Worm (Caenorhabditis elegans): ENCODE data around the gene ipla-5.
"Not testable (repeated sequence)": the region's sequence is repeated elsewhere in the genome, so short reads cannot be mapped to it uniquely, and the experiment has no call there.

The ipla-5 gene

ce11 chrIV:8715032-8715431 is at the start of gene ipla-5, which contains the start of gene parg-2:
ipla-5 (plus strand) TSS chrIV:8715247.
parg-2 (minus strand) TSS chrIV:8715132.
- TF ChIP-seq rpc-1 (optimal IDR thresholded peaks at IDR 0.05); rpc-1 (tag; optimal IDR thresholded peaks at IDR 0.05); B0019.2 (GFP tag; conservative IDR thresholded peaks at IDR 0.05); hlh-26 (GFP tag; conservative IDR thresholded peaks at IDR 0.05): not testable (repeated sequence)

- peak; percentile 94 for TF ChIP-seq attf-3 (GFP tag; conservative IDR thresholded peaks at IDR 0.05)
- no peak for TF ChIP-seq nhr-27 (tag; optimal IDR thresholded peaks at IDR 0.05)
Measured at ce11 chrIV:8665778-8666177, 49.3 kb upstream of the ipla-5 start.

DNA sequence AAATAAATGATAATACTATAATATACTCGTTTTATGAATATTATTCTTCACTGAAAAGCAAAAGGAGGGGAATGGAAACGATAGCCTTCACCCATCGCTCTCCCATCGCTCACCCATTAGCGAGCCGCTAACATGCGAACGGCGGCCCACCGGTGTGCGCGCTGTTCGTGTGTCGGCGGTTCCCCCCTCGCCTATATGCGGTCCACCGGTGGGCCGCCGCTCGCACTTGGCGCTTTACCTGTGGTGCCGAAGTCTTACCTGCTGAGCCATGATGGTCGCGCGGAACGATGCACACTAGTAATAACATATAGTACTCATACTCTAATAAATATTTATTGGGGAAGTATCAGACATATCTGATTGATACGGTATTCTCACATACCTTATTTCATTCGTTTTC is 47.9 kb upstream of the ipla-5 start:
- peak; percentile 63; the same call in 1 of the 2 replicates for TF ChIP-seq egrh-3 (GFP tag; IDR thresholded peaks at IDR 0.05)

DNA sequence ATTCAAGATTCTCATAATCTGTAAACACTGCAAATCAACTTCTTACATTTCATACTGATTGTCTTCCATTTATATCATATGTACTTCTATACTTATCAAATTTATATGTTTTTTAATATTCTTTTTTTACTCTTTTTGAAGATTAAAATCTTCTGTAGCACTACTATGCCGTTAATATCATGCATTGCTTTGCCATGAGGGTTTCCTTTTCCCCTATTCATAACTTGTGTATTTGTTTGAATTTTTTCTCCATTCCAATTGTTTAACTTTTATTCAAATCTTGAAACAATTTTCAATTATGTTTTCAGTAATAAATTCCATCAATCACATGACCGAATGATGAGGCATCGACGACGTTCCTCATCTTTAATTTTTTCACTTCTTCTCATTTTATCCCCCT is 46.4 kb upstream of the ipla-5 start, which contains the start of gene cdh-5:
cdh-5 (plus strand) TSS at position 301 of the 400 bp plus-strand sequence.
- no peak for TF ChIP-seq ceh-91 (GFP tag; IDR thresholded peaks at IDR 0.05)
- no peak for TF ChIP-seq snpc-4 (GFP tag; optimal IDR thresholded peaks at IDR 0.05)
- TF ChIP-seq snpc-4 (tag; optimal IDR thresholded peaks at IDR 0.05), result no peak
- TF ChIP-seq attf-3 (GFP tag; conservative IDR thresholded peaks at IDR 0.05), result no peak
- no peak for TF ChIP-seq zim-3 (tag; optimal IDR thresholded peaks at IDR 0.05)
- no peak for TF ChIP-seq Y56A3A.18 (GFP tag; IDR thresholded peaks at IDR 0.05)

ce11 chrIV:8673733-8674375 is 41.2 kb upstream of the ipla-5 start:
- no peak for TF ChIP-seq ztf-26 (tag; optimal IDR thresholded peaks at IDR 0.05)
- no peak for TF ChIP-seq nhr-80 (tag; optimal IDR thresholded peaks at IDR 0.05)
- TF ChIP-seq ceh-40 (GFP tag; IDR thresholded peaks at IDR 0.05), result no peak
- no peak for TF ChIP-seq B0019.2 (GFP tag; conservative IDR thresholded peaks at IDR 0.05)
- TF ChIP-seq hlh-26 (GFP tag; conservative IDR thresholded peaks at IDR 0.05), result no peak
- TF ChIP-seq die-1 (tag; optimal IDR thresholded peaks at IDR 0.05), result no peak
- no peak for TF ChIP-seq sptf-2 (GFP tag; optimal IDR thresholded peaks at IDR 0.05)
- TF ChIP-seq rcor-1 (GFP tag; IDR thresholded peaks at IDR 0.05), result no peak

ce11 chrIV:8677303-8677702 is 37.7 kb upstream of the ipla-5 start, which contains the start of gene F08B4.8:
F08B4.8 (plus strand) TSS chrIV:8677603.
- TF ChIP-seq him-1 (tag; optimal IDR thresholded peaks at IDR 0.05) (no peak), Y67H2A.10 (GFP tag; conservative IDR thresholded peaks at IDR 0.05) (no peak), lsy-27 (tag; optimal IDR thresholded peaks at IDR 0.05; ENCODE audit: borderline replicate concordance, insufficient read depth) (no peak), snpc-1.3 (tag; optimal IDR thresholded peaks at IDR 0.05; ENCODE audit: insufficient read depth) (no peak), K11D2.4 (GFP tag; IDR thresholded peaks at IDR 0.05) (no peak), nfyb-1 (GFP tag; IDR thresholded peaks at IDR 0.05) (no peak)

- TF ChIP-seq ets-4 (GFP tag; optimal IDR thresholded peaks at IDR 0.05) (no peak), sptf-2 (GFP tag; optimal IDR thresholded peaks at IDR 0.05) (no peak), him-1 (tag; optimal IDR thresholded peaks at IDR 0.05) (no peak), dpff-1 (tag; optimal IDR thresholded peaks at IDR 0.05) (no peak), B0336.3 (GFP tag; IDR thresholded peaks at IDR 0.05) (no peak), attf-3 (GFP tag; conservative IDR thresholded peaks at IDR 0.05) (no peak), madf-8 (GFP tag; conservative IDR thresholded peaks at IDR 0.05) (no peak), nfyb-1 (GFP tag; IDR thresholded peaks at IDR 0.05) (no peak), ama-1 (optimal IDR thresholded peaks at IDR 0.05) (no peak), ama-1 (GFP tag; optimal IDR thresholded peaks at IDR 0.05) (no peak), ekl-4 (GFP tag; IDR thresholded peaks at IDR 0.05) (no peak), fkh-3 (tag; optimal IDR thresholded peaks at IDR 0.05) (no peak), ztf-3 (GFP tag; optimal IDR thresholded peaks at IDR 0.05) (no peak), pbrm-1 (GFP tag; IDR thresholded peaks at IDR 0.05) (no peak), F52B5.7 (tag; optimal IDR thresholded peaks at IDR 0.05) (no peak), hrde-1 (tag; optimal IDR thresholded peaks at IDR 0.05; ENCODE audit: borderline replicate concordance) (no peak), gei-17 (GFP tag; optimal IDR thresholded peaks at IDR 0.05) (no peak), tlf-1 (GFP tag; optimal IDR thresholded peaks at IDR 0.05) (no peak)
Measured at ce11 chrIV:8679225-8679624, 35.8 kb upstream of the ipla-5 start, which contains the start of gene nlp-60. nlp-60 (minus strand) TSS chrIV:8679325.

All from whole organism, young adult.